Worm (Caenorhabditis elegans) whole organism, mixed stage, embryonic: ENCODE results near the gene C03B1.14.

Source experiments
- blmp-1 ChIP-seq: fragments of 150-350 bp; optimal IDR thresholded peaks from 2 replicates; lab custom pipeline; 2014; ENCODE audit warnings: missing biosample characterization, missing genetic modification characterization
- ceh-39 ChIP-seq: fragments of 150-350 bp; optimal IDR thresholded peaks from 2 replicates; lab custom pipeline; 2014; ENCODE audit warnings: missing biosample characterization, missing genetic modification characterization
- ceh-43 ChIP-seq: fragments of 200-800 bp; sonication (Bioruptor generic); optimal IDR thresholded peaks from 2 replicates; lab custom pipeline; 2018; ENCODE audit warnings: mild to moderate bottlenecking, missing genetic modification characterization, moderate library complexity, missing compliant biosample characterization
- ceh-83 ChIP-seq: fragments of 200-800 bp; sonication (Bioruptor generic); optimal IDR thresholded peaks from 2 replicates; lab custom pipeline; 2018; ENCODE audit warnings: mild to moderate bottlenecking, missing genetic modification characterization, missing compliant biosample characterization
- ces-1 ChIP-seq: fragments of 150-350 bp; optimal IDR thresholded peaks from 2 replicates; lab custom pipeline; 2014; ENCODE audit warnings: missing biosample characterization, missing genetic modification reagents, missing genetic modification characterization
- cnd-1 ChIP-seq: fragments of 200-800 bp; sonication (Bioruptor generic); optimal IDR thresholded peaks from 2 replicates; lab custom pipeline; 2018; ENCODE audit warnings: mild to moderate bottlenecking, missing genetic modification characterization, missing compliant biosample characterization
- drap-1 ChIP-seq: fragments of 200-800 bp; sonication (Bioruptor generic); optimal IDR thresholded peaks from 3 replicates; lab custom pipeline; 2018; ENCODE audit warnings: mild to moderate bottlenecking, missing genetic modification characterization, missing compliant biosample characterization
- elt-1 ChIP-seq: sonication (generic microtip); optimal IDR thresholded peaks from 2 replicates; lab custom pipeline; 2017; ENCODE audit warnings: missing genetic modification characterization, mild to moderate bottlenecking, missing compliant biosample characterization, antibody characterized with exemption, moderate library complexity, borderline replicate concordance; ENCODE audit not compliant: insufficient read depth
- elt-3 ChIP-seq: fragments of 150-350 bp; optimal IDR thresholded peaks from 2 replicates; lab custom pipeline; 2014; ENCODE audit warnings: missing biosample characterization, missing genetic modification characterization
- flh-1 ChIP-seq: fragments of 200-800 bp; sonication (Bioruptor generic); optimal IDR thresholded peaks from 2 replicates; lab custom pipeline; 2018; ENCODE audit warnings: mild to moderate bottlenecking, missing genetic modification characterization, moderate library complexity, missing compliant biosample characterization
- ham-2 ChIP-seq: fragments of 200-800 bp; sonication (Bioruptor generic); optimal IDR thresholded peaks from 2 replicates; lab custom pipeline; 2018; ENCODE audit warnings: mild to moderate bottlenecking, missing genetic modification characterization, missing compliant biosample characterization
- hlh-1 ChIP-seq: fragments of 150-350 bp; optimal IDR thresholded peaks from 2 replicates; lab custom pipeline; 2014; ENCODE audit warnings: missing biosample characterization, missing genetic modification reagents, missing genetic modification characterization
- lin-13 ChIP-seq: fragments of 150-350 bp; optimal IDR thresholded peaks from 2 replicates; lab custom pipeline; 2014; ENCODE audit warnings: missing biosample characterization, missing genetic modification characterization
- lin-32 ChIP-seq: fragments of 200-800 bp; sonication (Bioruptor generic); optimal IDR thresholded peaks from 2 replicates; lab custom pipeline; 2018; ENCODE audit warnings: mild to moderate bottlenecking, missing genetic modification characterization, missing compliant biosample characterization
- lsy-2 ChIP-seq: fragments of 150-350 bp; optimal IDR thresholded peaks from 2 replicates; lab custom pipeline; 2014; ENCODE audit warnings: missing biosample characterization, missing genetic modification characterization
- mab-5 ChIP-seq: fragments of 150-350 bp; optimal IDR thresholded peaks from 2 replicates; lab custom pipeline; 2014; ENCODE audit warnings: missing biosample characterization, missing genetic modification characterization
- mep-1 ChIP-seq: fragments of 150-350 bp; optimal IDR thresholded peaks from 2 replicates; lab custom pipeline; 2017; ENCODE audit warnings: missing biosample characterization, missing genetic modification reagents, missing genetic modification characterization, inconsistent platforms
- mls-2 ChIP-seq: sonication (generic microtip); optimal IDR thresholded peaks from 2 replicates; lab custom pipeline; 2016; ENCODE audit warnings: mild to moderate bottlenecking, missing genetic modification characterization, moderate library complexity, missing compliant biosample characterization
- nhr-12 ChIP-seq: fragments of 150-350 bp; optimal IDR thresholded peaks from 2 replicates; lab custom pipeline; 2014; ENCODE audit warnings: missing biosample characterization, missing genetic modification characterization
- nhr-2 ChIP-seq: fragments of 150-350 bp; optimal IDR thresholded peaks from 2 replicates; lab custom pipeline; 2014; ENCODE audit warnings: missing biosample characterization, missing genetic modification characterization
- nhr-237 ChIP-seq: fragments of 150-350 bp; optimal IDR thresholded peaks from 2 replicates; lab custom pipeline; 2014; ENCODE audit warnings: missing biosample characterization, missing genetic modification characterization
- nhr-76 ChIP-seq: sonication (generic microtip); optimal IDR thresholded peaks from 2 replicates; lab custom pipeline; 2017; ENCODE audit warnings: missing biosample characterization, missing genetic modification characterization
- pha-4 ChIP-seq: fragments of 150-350 bp; optimal IDR thresholded peaks from 2 replicates; lab custom pipeline; 2018; ENCODE audit warnings: missing biosample characterization, missing genetic modification reagents, missing genetic modification characterization
- sem-2 ChIP-seq: fragments of 200-800 bp; sonication (Bioruptor generic); optimal IDR thresholded peaks from 2 replicates; lab custom pipeline; 2018; ENCODE audit warnings: mild to moderate bottlenecking, missing genetic modification characterization, missing compliant biosample characterization
- sptf-1 ChIP-seq: sonication (generic microtip); optimal IDR thresholded peaks from 2 replicates; lab custom pipeline; 2017; ENCODE audit warnings: mild to moderate bottlenecking, missing genetic modification characterization, moderate library complexity, missing compliant biosample characterization
- tbx-8 ChIP-seq: fragments of 200-800 bp; sonication (Bioruptor generic); optimal IDR thresholded peaks from 2 replicates; lab custom pipeline; 2018; ENCODE audit warnings: mild to moderate bottlenecking, missing genetic modification characterization, moderate library complexity, missing compliant biosample characterization
- unc-120 ChIP-seq: sonication (generic microtip); optimal IDR thresholded peaks from 2 replicates; lab custom pipeline; 2017; ENCODE audit warnings: missing genetic modification characterization, missing compliant biosample characterization; ENCODE audit not compliant: poor library complexity, severe bottlenecking
- unc-39 ChIP-seq: fragments of 150-350 bp; optimal IDR thresholded peaks from 2 replicates; lab custom pipeline; 2014; ENCODE audit warnings: missing biosample characterization, missing genetic modification characterization
- unc-62 ChIP-seq: fragments of 150-350 bp; optimal IDR thresholded peaks from 2 replicates; lab custom pipeline; 2014; ENCODE audit warnings: missing biosample characterization, missing genetic modification reagents, missing genetic modification characterization
- zip-8 ChIP-seq: fragments of 150-350 bp; optimal IDR thresholded peaks from 2 replicates; lab custom pipeline; 2014; ENCODE audit warnings: missing biosample characterization, missing genetic modification characterization
- ztf-11 ChIP-seq: fragments of 150-350 bp; optimal IDR thresholded peaks from 2 replicates; lab custom pipeline; 2014; ENCODE audit warnings: missing biosample characterization, missing genetic modification characterization

Gene C03B1.14

ce11 chrX:6355030-6355635 is 5.4 kb downstream of the C03B1.14 start, which contains the start of gene C03B1.5:
Gene C03B1.5, plus strand, starts transcription at chrX:6355585.
- TF ChIP-seq cnd-1 (tag; lab: Kevin White, UChicago): no peak
- no peak for TF ChIP-seq ceh-43 (GFP tag; lab: Kevin White, UChicago)
- TF ChIP-seq lin-13 (tag; lab: Kevin White, UChicago): no peak
- TF ChIP-seq ces-1 (GFP tag; lab: Kevin White, UChicago): no peak
- TF ChIP-seq unc-120 (tag; lab: Kevin White, UChicago): no peak
- TF ChIP-seq pha-4 (tag; lab: Kevin White, UChicago): no peak
- TF ChIP-seq lsy-2 (tag; lab: Kevin White, UChicago): no peak
- no peak for TF ChIP-seq tbx-8 (GFP tag; lab: Kevin White, UChicago)
- TF ChIP-seq mep-1 (tag; lab: Kevin White, UChicago): no peak
- TF ChIP-seq nhr-237 (tag; lab: Kevin White, UChicago): no peak
- no peak for TF ChIP-seq sptf-1
- TF ChIP-seq sem-2 (GFP tag; lab: Kevin White, UChicago): no peak
- TF ChIP-seq mls-2: no peak
- TF ChIP-seq blmp-1 (tag; lab: Kevin White, UChicago): no peak
- no peak for TF ChIP-seq nhr-76 (tag; lab: Kevin White, UChicago)
- TF ChIP-seq ceh-39: no peak
- TF ChIP-seq, all 35 proteins: peak for 0

DNA sequence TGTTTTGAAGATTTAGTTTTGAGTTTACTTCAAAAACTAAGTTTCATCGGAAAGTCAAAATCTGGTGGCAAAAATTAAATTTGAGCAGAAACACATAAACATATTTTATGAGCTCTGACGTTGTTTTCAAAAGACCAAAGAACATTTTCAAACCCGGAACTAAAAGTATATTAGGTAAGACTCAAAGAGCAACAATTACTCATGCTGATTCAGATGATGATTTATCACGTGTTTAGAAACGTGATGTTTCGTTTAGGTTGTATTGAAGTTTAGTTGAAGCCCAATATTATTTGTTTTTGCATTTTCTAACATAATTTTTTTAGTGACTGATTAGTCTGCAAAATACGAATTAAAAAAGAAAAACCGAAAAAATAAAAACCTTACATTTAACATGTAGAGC is 6.8 kb downstream of the C03B1.14 start:
- TF ChIP-seq ztf-11 (tag; lab: Kevin White, UChicago): no peak
- TF ChIP-seq ceh-39: no peak
- no peak for TF ChIP-seq flh-1
- TF ChIP-seq zip-8 (tag; lab: Kevin White, UChicago): no peak
- TF ChIP-seq, all 35 proteins: peak for 0

DNA sequence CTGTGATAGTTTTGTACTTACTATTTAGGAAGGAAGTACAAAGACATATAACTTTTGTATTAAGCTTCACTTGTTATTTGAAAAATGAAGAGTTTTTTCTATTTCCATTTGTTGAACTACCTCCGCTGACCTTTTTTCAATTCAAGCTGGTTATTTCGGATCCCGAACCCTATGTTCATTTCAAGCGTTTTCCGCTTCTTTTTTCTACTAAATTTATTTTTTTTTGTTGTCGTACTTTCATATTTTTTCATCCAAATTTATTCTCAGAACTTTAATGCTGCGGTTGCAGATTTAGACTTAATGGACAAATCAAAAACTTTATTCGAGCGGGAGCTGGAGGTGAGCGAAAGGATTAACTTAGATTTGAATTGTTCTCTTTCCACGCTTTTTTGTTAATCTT is 10.5 kb downstream of the C03B1.14 start, which contains the start of gene C03B1.6:
Gene C03B1.6 (plus strand): TSS at position 301 of the 400 bp plus-strand sequence.
- TF ChIP-seq nhr-76 (tag; lab: Kevin White, UChicago) (no peak), unc-62 (GFP tag; lab: Kevin White, UChicago) (no peak), ham-2 (GFP tag; lab: Kevin White, UChicago) (no peak), sem-2 (GFP tag; lab: Kevin White, UChicago) (no peak), pha-4 (tag; lab: Kevin White, UChicago) (no peak), nhr-2 (no peak)

DNA sequence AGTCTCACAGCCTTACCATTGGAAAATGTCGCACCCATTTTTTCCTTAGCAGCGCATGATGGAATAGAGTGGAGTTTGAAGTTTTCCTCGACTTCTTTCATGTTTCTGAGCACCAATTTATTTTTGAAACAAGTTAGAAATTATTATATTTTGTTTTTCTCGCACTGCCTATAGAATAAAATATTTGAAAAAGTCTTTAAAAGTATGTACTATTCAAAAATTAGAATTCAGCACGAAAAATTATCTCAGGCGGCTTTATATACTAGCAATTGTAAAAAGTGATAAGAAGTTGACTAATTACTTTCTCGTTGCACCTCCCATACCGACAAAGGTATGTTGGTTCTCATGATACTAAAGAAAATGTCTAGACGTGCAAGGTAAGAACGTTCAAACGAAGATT is 13.5 kb downstream of the C03B1.14 start, which contains the start of gene C03B1.9:
Gene C03B1.9 (minus strand): TSS at position 101 of the 400 bp plus-strand sequence.
- no peak for TF ChIP-seq drap-1 (GFP tag; lab: Kevin White, UChicago)
- no peak for TF ChIP-seq nhr-76 (tag; lab: Kevin White, UChicago)
- no peak for TF ChIP-seq tbx-8 (GFP tag; lab: Kevin White, UChicago)
- TF ChIP-seq ceh-83 (GFP tag; lab: Kevin White, UChicago): no peak
- TF ChIP-seq unc-62 (GFP tag; lab: Kevin White, UChicago): no peak
- TF ChIP-seq ceh-39: no peak
- no peak for TF ChIP-seq lin-32 (GFP tag; lab: Kevin White, UChicago)
- TF ChIP-seq pha-4 (tag; lab: Kevin White, UChicago): no peak
- TF ChIP-seq elt-3 (tag; lab: Kevin White, UChicago): no peak
- TF ChIP-seq sptf-1: no peak
- no peak for TF ChIP-seq lin-13 (tag; lab: Kevin White, UChicago)
- no peak for TF ChIP-seq hlh-1 (tag; lab: Kevin White, UChicago)
- no peak for TF ChIP-seq ham-2 (GFP tag; lab: Kevin White, UChicago)
- TF ChIP-seq mab-5 (tag; lab: Kevin White, UChicago): no peak
- TF ChIP-seq nhr-237 (tag; lab: Kevin White, UChicago): no peak
- no peak for TF ChIP-seq cnd-1 (tag; lab: Kevin White, UChicago)
- no peak for TF ChIP-seq elt-1 (tag; lab: Kevin White, UChicago)
- TF ChIP-seq nhr-12 (tag; lab: Kevin White, UChicago): no peak
- TF ChIP-seq unc-39 (tag; lab: Kevin White, UChicago): no peak
- TF ChIP-seq zip-8 (tag; lab: Kevin White, UChicago): no peak
